Fruit fly (Drosophila melanogaster): Measurements from ENCODE around the gene CG12213.

The CG12213 gene

dm6 chr3R:11992934-11993670 is 25.6 kb upstream of the CG12213 start, which contains the start of gene mfas (continued):
- TF ChIP-seq CG1603 (tag; optimal IDR thresholded peaks at IDR 0.05) = peak; percentile 35
- no peak for TF ChIP-seq sens-2 (GFP tag; IDR thresholded peaks at IDR 0.05)
- TF ChIP-seq CG5245 (GFP tag; optimal IDR thresholded peaks at IDR 0.05) = no peak
- no peak for TF ChIP-seq Sry-β (GFP tag; optimal IDR thresholded peaks at IDR 0.05)
- no peak for TF ChIP-seq CG1792 (GFP tag; optimal IDR thresholded peaks at IDR 0.05)
- no peak for TF ChIP-seq slp2 (GFP tag; optimal IDR thresholded peaks at IDR 0.05)
- no peak for TF ChIP-seq Lhr (GFP tag; optimal IDR thresholded peaks at IDR 0.05)
- no peak for TF ChIP-seq CG3838 (GFP tag; optimal IDR thresholded peaks at IDR 0.05)
- TF ChIP-seq C15 (GFP tag; IDR thresholded peaks at IDR 0.05) = no peak
- no peak for TF ChIP-seq Dp (GFP tag; optimal IDR thresholded peaks at IDR 0.05)
- TF ChIP-seq zfh2 (GFP tag; optimal IDR thresholded peaks at IDR 0.05) = no peak
- TF ChIP-seq CG2199 (GFP tag; IDR thresholded peaks at IDR 0.05) = peak; percentile 10; the same call in 1 of the 3 replicates
- no peak for TF ChIP-seq slbo (GFP tag; IDR thresholded peaks at IDR 0.05)
- TF ChIP-seq Fer1 (GFP tag; optimal IDR thresholded peaks at IDR 0.05) = no peak
- TF ChIP-seq h (optimal IDR thresholded peaks at IDR 0.05) = no peak
- TF ChIP-seq CG3995 (GFP tag; optimal IDR thresholded peaks at IDR 0.05) = peak; percentile 1
- TF ChIP-seq crp (GFP tag; optimal IDR thresholded peaks at IDR 0.05) = peak in 1 of 2 experiments; percentile 18
- TF ChIP-seq dmrt99B (tag; optimal IDR thresholded peaks at IDR 0.05) = peak; percentile 20
- no peak for TF ChIP-seq klu (GFP tag; IDR thresholded peaks at IDR 0.05)
- no peak for TF ChIP-seq CG13296 (GFP tag; optimal IDR thresholded peaks at IDR 0.05)
- no peak for TF ChIP-seq btn (GFP tag; optimal IDR thresholded peaks at IDR 0.05)
- TF ChIP-seq sqz (GFP tag; optimal IDR thresholded peaks at IDR 0.05) = peak; percentile 35
- no peak for TF ChIP-seq CG8924 (tag; optimal IDR thresholded peaks at IDR 0.05)
- TF ChIP-seq Optix (GFP tag; IDR thresholded peaks at IDR 0.05) = no peak
- TF ChIP-seq CG7745 (tag; optimal IDR thresholded peaks at IDR 0.05) = no peak
- TF ChIP-seq az2 (GFP tag; optimal IDR thresholded peaks at IDR 0.05) = no peak
- TF ChIP-seq Opbp (GFP tag; IDR thresholded peaks at IDR 0.05; ENCODE audit: partially characterized antibody) = no peak
- TF ChIP-seq row (GFP tag; IDR thresholded peaks at IDR 0.05) = no peak
- no peak for TF ChIP-seq tna (GFP tag; IDR thresholded peaks at IDR 0.05; ENCODE audit: partially characterized antibody)
- peak; percentile 10 for TF ChIP-seq pfk (GFP tag; optimal IDR thresholded peaks at IDR 0.05)
- TF ChIP-seq CG9932 (GFP tag; IDR thresholded peaks at IDR 0.05) = no peak
- TF ChIP-seq D (optimal IDR thresholded peaks at IDR 0.05) = no peak
- TF ChIP-seq D (GFP tag; optimal IDR thresholded peaks at IDR 0.05) = no peak
- TF ChIP-seq Hmx (GFP tag; optimal IDR thresholded peaks at IDR 0.05) = no peak
- TF ChIP-seq NFAT (GFP tag; IDR thresholded peaks at IDR 0.05) = no peak
- no peak for TF ChIP-seq lilli (GFP tag; optimal IDR thresholded peaks at IDR 0.05)
- no peak for TF ChIP-seq pan (optimal IDR thresholded peaks at IDR 0.05)
- TF ChIP-seq pan (GFP tag; optimal IDR thresholded peaks at IDR 0.05 in 1 of 2, IDR thresholded peaks at IDR 0.05 in 1 of 2) = no peak
- TF ChIP-seq ewg (GFP tag; optimal IDR thresholded peaks at IDR 0.05) = no peak
- TF ChIP-seq mirr (GFP tag; optimal IDR thresholded peaks at IDR 0.05) = peak; percentile 29
- no peak for TF ChIP-seq CG17385 (GFP tag; optimal IDR thresholded peaks at IDR 0.05)
- TF ChIP-seq Sin3A (optimal IDR thresholded peaks at IDR 0.05) = no peak
- TF ChIP-seq en (GFP tag; optimal IDR thresholded peaks at IDR 0.05) = no peak
- TF ChIP-seq CG10321 (GFP tag; IDR thresholded peaks at IDR 0.05) = no peak
- TF ChIP-seq cato (GFP tag; optimal IDR thresholded peaks at IDR 0.05; ENCODE audit: borderline replicate concordance) = no peak
- no peak for TF ChIP-seq CG16863 (GFP tag; optimal IDR thresholded peaks at IDR 0.05)
- no peak for TF ChIP-seq CG2120 (GFP tag; optimal IDR thresholded peaks at IDR 0.05)
- no peak for TF ChIP-seq hkb (optimal IDR thresholded peaks at IDR 0.05)
- TF ChIP-seq hkb (GFP tag; IDR thresholded peaks at IDR 0.05) = peak; percentile 47
- TF ChIP-seq unc-4 (GFP tag; IDR thresholded peaks at IDR 0.05; ENCODE audit: partially characterized antibody) = no peak
- no peak for TF ChIP-seq zfh1 (GFP tag; IDR thresholded peaks at IDR 0.05)
- no peak for TF ChIP-seq tio (GFP tag; optimal IDR thresholded peaks at IDR 0.05)
